Worm (Caenorhabditis elegans) whole organism, mixed stage, embryonic: Measurements from ENCODE around the gene catp-4.

Experiments
- blmp-1 ChIP-seq: fragments of 150-350 bp; optimal IDR thresholded peaks from 2 replicates; lab custom pipeline; 2014; ENCODE audit warnings: missing biosample characterization, missing genetic modification characterization
- ces-1 ChIP-seq: fragments of 150-350 bp; optimal IDR thresholded peaks from 2 replicates; lab custom pipeline; 2014; ENCODE audit warnings: missing biosample characterization, missing genetic modification reagents, missing genetic modification characterization
- elt-1 ChIP-seq: sonication (generic microtip); optimal IDR thresholded peaks from 2 replicates; lab custom pipeline; 2017; ENCODE audit warnings: missing genetic modification characterization, mild to moderate bottlenecking, missing compliant biosample characterization, antibody characterized with exemption, moderate library complexity, borderline replicate concordance; ENCODE audit not compliant: insufficient read depth
- elt-3 ChIP-seq: fragments of 150-350 bp; optimal IDR thresholded peaks from 2 replicates; lab custom pipeline; 2014; ENCODE audit warnings: missing biosample characterization, missing genetic modification characterization
- lsy-2 ChIP-seq: fragments of 150-350 bp; optimal IDR thresholded peaks from 2 replicates; lab custom pipeline; 2014; ENCODE audit warnings: missing biosample characterization, missing genetic modification characterization
- mab-5 ChIP-seq: fragments of 150-350 bp; optimal IDR thresholded peaks from 2 replicates; lab custom pipeline; 2014; ENCODE audit warnings: missing biosample characterization, missing genetic modification characterization
- nhr-237 ChIP-seq: fragments of 150-350 bp; optimal IDR thresholded peaks from 2 replicates; lab custom pipeline; 2014; ENCODE audit warnings: missing biosample characterization, missing genetic modification characterization
- nhr-28 ChIP-seq: fragments of 150-350 bp; optimal IDR thresholded peaks from 2 replicates; lab custom pipeline; 2014; ENCODE audit warnings: missing biosample characterization, missing genetic modification characterization
- nhr-76 ChIP-seq: sonication (generic microtip); optimal IDR thresholded peaks from 2 replicates; lab custom pipeline; 2017; ENCODE audit warnings: missing biosample characterization, missing genetic modification characterization
- unc-39 ChIP-seq: fragments of 150-350 bp; optimal IDR thresholded peaks from 2 replicates; lab custom pipeline; 2014; ENCODE audit warnings: missing biosample characterization, missing genetic modification characterization
- ztf-11 ChIP-seq: fragments of 150-350 bp; optimal IDR thresholded peaks from 2 replicates; lab custom pipeline; 2014; ENCODE audit warnings: missing biosample characterization, missing genetic modification characterization

ce11 chrII:14555019-14555418, 38.4 kb upstream of the catp-4 start:
- no peak for TF ChIP-seq nhr-237 (tag; lab: Kevin White, UChicago)
- no peak for TF ChIP-seq blmp-1 (tag; lab: Kevin White, UChicago)
- no peak for TF ChIP-seq mab-5 (tag; lab: Kevin White, UChicago)
- no peak for TF ChIP-seq elt-1
- peak; percentile 30 for TF ChIP-seq ces-1
- no peak for TF ChIP-seq nhr-28
- no peak for TF ChIP-seq unc-39 (tag; lab: Kevin White, UChicago)
- no peak for TF ChIP-seq ztf-11
- TF ChIP-seq lsy-2 (tag; lab: Kevin White, UChicago) = no peak
- no peak for TF ChIP-seq nhr-76 (tag; lab: Kevin White, UChicago)
- no peak for TF ChIP-seq elt-3
